Worm (Caenorhabditis elegans) whole organism, L2 larva: Measurements from ENCODE around the gene mip-2.
A peak's percentile ranks its signal among the peaks of the same experiment; 100 is the strongest.

Experiments used
- C34F6.9 ChIP-seq: fragments of 150-350 bp; optimal IDR thresholded peaks from 2 replicates; lab custom pipeline; 2014; ENCODE audit warnings: missing biosample characterization, missing genetic modification characterization
- F13H6.1 ChIP-seq: sonication (generic microtip); optimal IDR thresholded peaks from 2 replicates; lab custom pipeline; 2016; ENCODE audit warnings: missing genetic modification characterization, missing compliant biosample characterization
- Y55F3AM.14 ChIP-seq: fragments of 200-800 bp; sonication (Bioruptor generic); optimal IDR thresholded peaks from 2 replicates; lab custom pipeline; 2018; ENCODE audit warnings: mild to moderate bottlenecking, missing genetic modification characterization, missing compliant biosample characterization
- ZK546.5 ChIP-seq: sonication (generic microtip); optimal IDR thresholded peaks from 2 replicates; lab custom pipeline; 2017; ENCODE audit warnings: missing biosample characterization, missing genetic modification characterization
- alr-1 ChIP-seq: fragments of 150-350 bp; optimal IDR thresholded peaks from 2 replicates; lab custom pipeline; 2014; ENCODE audit warnings: missing biosample characterization, missing genetic modification characterization
- aly-2 ChIP-seq: fragments of 150-350 bp; optimal IDR thresholded peaks from 2 replicates; lab custom pipeline; 2014; ENCODE audit warnings: missing biosample characterization, missing genetic modification characterization
- ama-1 ChIP-seq: fragments of 150-350 bp; optimal IDR thresholded peaks from 2 replicates; lab custom pipeline; 2018; ENCODE audit warnings: inconsistent platforms
- ceh-82 ChIP-seq: fragments of 150-350 bp; optimal IDR thresholded peaks from 2 replicates; lab custom pipeline; 2014; ENCODE audit warnings: missing biosample characterization, missing genetic modification characterization
- crh-2 ChIP-seq: sonication (generic microtip); optimal IDR thresholded peaks from 2 replicates; lab custom pipeline; 2017; ENCODE audit warnings: missing biosample characterization, missing genetic modification characterization
- dmd-4 ChIP-seq: sonication (generic microtip); optimal IDR thresholded peaks from 2 replicates; lab custom pipeline; 2017; ENCODE audit warnings: missing biosample characterization, missing genetic modification characterization
- elt-1 ChIP-seq: fragments of 150-350 bp; optimal IDR thresholded peaks from 2 replicates; lab custom pipeline; 2014; ENCODE audit warnings: missing biosample characterization, missing genetic modification characterization
- elt-3 ChIP-seq: sonication (generic microtip); optimal IDR thresholded peaks from 2 replicates; lab custom pipeline; 2017; ENCODE audit warnings: missing biosample characterization, missing genetic modification characterization
- fos-1 ChIP-seq: fragments of 150-350 bp; optimal IDR thresholded peaks from 2 replicates; lab custom pipeline; 2014; ENCODE audit warnings: missing biosample characterization, missing genetic modification characterization
- gmeb-1 ChIP-seq: fragments of 150-350 bp; optimal IDR thresholded peaks from 2 replicates; lab custom pipeline; 2014; ENCODE audit warnings: missing biosample characterization, missing genetic modification characterization
- lin-11 ChIP-seq: fragments of 150-350 bp; sonication (generic microtip); optimal IDR thresholded peaks from 2 replicates; lab custom pipeline; 2014; ENCODE audit warnings: missing biosample characterization, missing genetic modification characterization, inconsistent platforms, mixed read lengths
- lin-13 ChIP-seq: fragments of 150-350 bp; optimal IDR thresholded peaks from 2 replicates; lab custom pipeline; 2014; ENCODE audit warnings: missing biosample characterization, missing genetic modification reagents, missing genetic modification characterization
- lin-39 ChIP-seq: fragments of 150-350 bp; optimal IDR thresholded peaks from 2 replicates; lab custom pipeline; 2014; ENCODE audit warnings: missing biosample characterization, missing genetic modification reagents, missing genetic modification characterization
- lsy-2 ChIP-seq, 2 experiments: fragments of 150-350 bp in 1 of 2; sonication (generic microtip) in 1 of 2; optimal IDR thresholded peaks; 2 replicates each; lab custom pipeline; 2014 to 2017; ENCODE audit warnings: missing biosample characterization in 2 of 2, missing genetic modification characterization in 2 of 2
- mab-5 ChIP-seq: fragments of 150-350 bp; optimal IDR thresholded peaks from 2 replicates; lab custom pipeline; 2014; ENCODE audit warnings: missing biosample characterization, missing genetic modification characterization
- mbf-1 ChIP-seq: sonication (generic microtip); optimal IDR thresholded peaks from 2 replicates; lab custom pipeline; 2017; ENCODE audit warnings: missing biosample characterization, missing genetic modification characterization
- nhr-10 ChIP-seq: sonication (generic microtip); optimal IDR thresholded peaks from 2 replicates; lab custom pipeline; 2017; ENCODE audit warnings: missing biosample characterization, missing genetic modification characterization
- nhr-11 ChIP-seq: fragments of 150-350 bp; optimal IDR thresholded peaks from 2 replicates; lab custom pipeline; 2014; ENCODE audit warnings: missing biosample characterization, missing genetic modification characterization
- nhr-12 ChIP-seq: fragments of 150-350 bp; optimal IDR thresholded peaks from 2 replicates; lab custom pipeline; 2014; ENCODE audit warnings: missing biosample characterization, missing genetic modification characterization
- nhr-129 ChIP-seq: fragments of 150-350 bp; optimal IDR thresholded peaks from 2 replicates; lab custom pipeline; 2014; ENCODE audit warnings: missing biosample characterization, missing genetic modification characterization
- nhr-21 ChIP-seq: fragments of 150-350 bp; optimal IDR thresholded peaks from 2 replicates; lab custom pipeline; 2014; ENCODE audit warnings: missing biosample characterization, missing genetic modification characterization
- nhr-237 ChIP-seq: fragments of 150-350 bp; optimal IDR thresholded peaks from 2 replicates; lab custom pipeline; 2014; ENCODE audit warnings: missing biosample characterization, missing genetic modification characterization
- nhr-25 ChIP-seq: fragments of 150-350 bp; sonication (generic microtip); optimal IDR thresholded peaks from 3 replicates; lab custom pipeline; 2014; ENCODE audit warnings: missing biosample characterization, missing genetic modification characterization
- nhr-77 ChIP-seq: fragments of 150-350 bp; optimal IDR thresholded peaks from 2 replicates; lab custom pipeline; 2014; ENCODE audit warnings: missing biosample characterization, missing genetic modification characterization
- peb-1 ChIP-seq: fragments of 150-350 bp; optimal IDR thresholded peaks from 2 replicates; lab custom pipeline; 2014; ENCODE audit warnings: missing biosample characterization, missing genetic modification characterization
- sem-4 ChIP-seq: fragments of 150-350 bp; optimal IDR thresholded peaks from 2 replicates; lab custom pipeline; 2014; ENCODE audit warnings: missing biosample characterization, missing genetic modification reagents, missing genetic modification characterization
- sma-3 ChIP-seq: sonication (generic microtip); optimal IDR thresholded peaks from 2 replicates; lab custom pipeline; 2016; ENCODE audit warnings: missing genetic modification reagents, missing genetic modification characterization, missing compliant biosample characterization
- sma-9 ChIP-seq, 2 experiments: fragments of 150-350 bp in 1 of 2; sonication (generic microtip) in 1 of 2; optimal IDR thresholded peaks; 2 replicates each; lab custom pipeline; 2014 to 2016; ENCODE audit warnings: missing genetic modification characterization in 2 of 2, mild to moderate bottlenecking in 1 of 2, missing biosample characterization in 1 of 2, missing compliant biosample characterization in 1 of 2, missing genetic modification reagents in 1 of 2, moderate library complexity in 1 of 2
- unc-39 ChIP-seq: fragments of 150-350 bp; optimal IDR thresholded peaks from 2 replicates; lab custom pipeline; 2014; ENCODE audit warnings: missing biosample characterization, missing genetic modification characterization
- unc-55 ChIP-seq: fragments of 150-350 bp; sonication (generic microtip); optimal IDR thresholded peaks from 3 replicates; lab custom pipeline; 2014; ENCODE audit warnings: missing biosample characterization, missing genetic modification reagents, missing genetic modification characterization
- unc-62 ChIP-seq: fragments of 150-350 bp; optimal IDR thresholded peaks from 2 replicates; lab custom pipeline; 2014; ENCODE audit warnings: missing biosample characterization, missing genetic modification reagents, missing genetic modification characterization
- zag-1 ChIP-seq: fragments of 150-350 bp; optimal IDR thresholded peaks from 2 replicates; lab custom pipeline; 2014; ENCODE audit warnings: missing biosample characterization, missing genetic modification characterization
- ztf-1 ChIP-seq: fragments of 200-800 bp; sonication (Bioruptor generic); conservative IDR thresholded peaks from 2 replicates; pipeline ENCODE4 v1.3.6; 2022; ENCODE audit warnings: missing genetic modification characterization, missing compliant biosample characterization
- ztf-11 ChIP-seq: sonication (generic microtip); optimal IDR thresholded peaks from 2 replicates; lab custom pipeline; 2017; ENCODE audit warnings: missing biosample characterization, missing genetic modification characterization
- ztf-4 ChIP-seq: fragments of 150-350 bp; optimal IDR thresholded peaks from 2 replicates; lab custom pipeline; 2014; ENCODE audit warnings: missing biosample characterization, missing genetic modification characterization

mip-2 gene

DNA sequence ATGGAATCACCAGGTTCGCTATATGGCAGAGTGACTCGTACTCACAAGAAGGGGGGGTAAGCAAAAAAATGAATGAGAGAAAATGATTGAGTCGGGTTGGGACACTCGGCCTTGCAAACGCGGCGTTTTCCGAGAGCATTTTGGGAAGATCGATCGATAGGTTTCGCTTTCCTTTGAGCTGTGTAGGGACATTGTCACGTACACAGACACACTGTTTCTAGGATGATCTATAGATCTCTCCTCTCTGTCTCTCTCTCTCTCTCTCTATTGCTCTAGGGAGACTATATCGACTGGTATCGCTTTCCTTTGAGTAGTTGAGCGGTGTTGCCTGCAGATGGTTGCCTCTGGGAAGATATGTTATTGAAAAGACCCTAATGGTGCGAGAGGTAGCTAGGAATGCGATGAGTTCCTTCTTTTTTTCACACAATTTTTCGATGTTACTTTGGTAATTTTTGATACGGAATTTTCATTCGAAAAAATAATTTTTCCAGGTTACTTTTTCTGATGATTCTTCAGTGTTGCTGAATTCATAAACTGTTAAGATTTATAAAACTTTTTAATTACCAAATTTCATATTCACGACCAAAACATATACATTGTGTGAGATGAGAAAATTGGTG, 21.9 kb downstream of the mip-2 start, which contains the start of gene H37A05.4:
H37A05.4 (minus strand) TSS at position 51 of the 620 bp plus-strand sequence.
- no peak for TF ChIP-seq fos-1
- TF ChIP-seq mbf-1 (tag; lab: Kevin White, UChicago), result no peak
- TF ChIP-seq ztf-4 (tag; lab: Kevin White, UChicago), result peak; percentile 75
- TF ChIP-seq ama-1, result peak; percentile 22
- TF ChIP-seq nhr-21 (tag; lab: Kevin White, UChicago), result no peak
- peak; percentile 10 for TF ChIP-seq Y55F3AM.14 (GFP tag; lab: Kevin White, UChicago)
- no peak for TF ChIP-seq lin-39 (tag; lab: Kevin White, UChicago)
- TF ChIP-seq nhr-25 (tag; lab: Kevin White, UChicago), result peak; percentile 53
- TF ChIP-seq nhr-11 (tag; lab: Kevin White, UChicago), result no peak
- TF ChIP-seq sem-4 (tag; lab: Kevin White, UChicago), result no peak
- TF ChIP-seq lin-13, result peak; percentile 8
- peak; percentile 44 for TF ChIP-seq sma-3 (GFP tag; lab: Kevin White, UChicago)
- TF ChIP-seq nhr-12 (tag; lab: Kevin White, UChicago), result no peak
- 0 out of 2 replicates have a peak, but pooled peaks have one; percentile 20 for TF ChIP-seq ztf-1 (GFP tag; lab: Robert Waterston, UW)
- no peak for TF ChIP-seq dmd-4 (tag; lab: Kevin White, UChicago)

DNA sequence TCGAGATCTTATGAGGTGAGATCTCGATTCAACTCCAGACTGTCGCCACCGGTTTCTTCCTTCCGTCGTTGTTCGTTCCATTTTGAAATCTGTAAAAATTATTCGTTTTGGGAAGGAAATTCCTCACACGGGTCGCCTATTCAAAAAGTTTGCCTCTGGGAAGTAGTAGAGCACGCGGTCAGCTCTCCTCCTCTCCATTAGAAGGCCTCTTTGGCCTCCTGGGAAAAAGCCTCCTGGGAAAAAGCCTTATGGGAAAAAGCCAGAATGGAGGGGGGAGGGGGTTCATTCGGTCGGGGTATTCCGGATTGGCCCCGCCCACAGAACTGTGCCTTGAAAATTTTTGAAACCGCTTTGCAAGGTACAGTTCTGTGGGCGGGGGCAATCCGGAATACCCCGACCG, 24.1 kb downstream of the mip-2 start:
- TF ChIP-seq elt-3 (tag; lab: Kevin White, UChicago), result no peak
- no peak for TF ChIP-seq elt-1 (tag; lab: Kevin White, UChicago)
- TF ChIP-seq F13H6.1 (tag; lab: Kevin White, UChicago), result no peak
- no peak for TF ChIP-seq peb-1 (tag; lab: Kevin White, UChicago)
- no peak for TF ChIP-seq nhr-10 (tag; lab: Kevin White, UChicago)
- no peak for TF ChIP-seq unc-39 (tag; lab: Kevin White, UChicago)
- TF ChIP-seq ztf-4 (tag; lab: Kevin White, UChicago), result no peak
- TF ChIP-seq zag-1 (tag; lab: Kevin White, UChicago), result no peak
- TF ChIP-seq ceh-82 (tag; lab: Kevin White, UChicago), result no peak
- no peak for TF ChIP-seq C34F6.9 (tag; lab: Kevin White, UChicago)
- TF ChIP-seq nhr-11 (tag; lab: Kevin White, UChicago), result no peak
- TF ChIP-seq alr-1, result no peak
- TF ChIP-seq gmeb-1 (tag; lab: Kevin White, UChicago), result no peak
- no peak for TF ChIP-seq sem-4 (tag; lab: Kevin White, UChicago)
- TF ChIP-seq unc-62 (GFP tag; lab: Kevin White, UChicago), result no peak

DNA sequence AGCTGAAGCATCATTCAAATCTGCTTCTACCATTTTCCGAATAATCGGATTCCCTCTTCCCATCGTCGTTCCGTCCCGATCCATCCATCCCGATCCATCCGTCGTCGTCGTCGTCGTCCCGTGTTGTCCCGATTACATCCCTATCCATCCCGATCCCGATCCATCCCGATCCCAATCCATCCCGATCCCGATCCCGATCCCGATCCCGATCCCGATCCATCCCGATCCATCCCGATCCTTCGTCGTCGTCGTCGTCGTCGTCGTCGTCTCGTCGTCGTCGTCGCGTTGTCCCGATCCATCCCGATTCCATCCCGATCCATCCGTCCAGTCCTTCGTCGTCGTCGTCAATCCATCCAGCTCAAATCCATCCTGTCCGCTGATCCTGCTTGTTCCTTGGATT, 24.6 kb downstream of the mip-2 start:
- TF ChIP-seq ZK546.5 (no peak), ztf-4 (tag; lab: Kevin White, UChicago) (no peak), ama-1 (no peak), nhr-25 (tag; lab: Kevin White, UChicago) (no peak), nhr-10 (tag; lab: Kevin White, UChicago) (no peak)
- TF ChIP-seq, all 48 proteins: peak for 0

DNA sequence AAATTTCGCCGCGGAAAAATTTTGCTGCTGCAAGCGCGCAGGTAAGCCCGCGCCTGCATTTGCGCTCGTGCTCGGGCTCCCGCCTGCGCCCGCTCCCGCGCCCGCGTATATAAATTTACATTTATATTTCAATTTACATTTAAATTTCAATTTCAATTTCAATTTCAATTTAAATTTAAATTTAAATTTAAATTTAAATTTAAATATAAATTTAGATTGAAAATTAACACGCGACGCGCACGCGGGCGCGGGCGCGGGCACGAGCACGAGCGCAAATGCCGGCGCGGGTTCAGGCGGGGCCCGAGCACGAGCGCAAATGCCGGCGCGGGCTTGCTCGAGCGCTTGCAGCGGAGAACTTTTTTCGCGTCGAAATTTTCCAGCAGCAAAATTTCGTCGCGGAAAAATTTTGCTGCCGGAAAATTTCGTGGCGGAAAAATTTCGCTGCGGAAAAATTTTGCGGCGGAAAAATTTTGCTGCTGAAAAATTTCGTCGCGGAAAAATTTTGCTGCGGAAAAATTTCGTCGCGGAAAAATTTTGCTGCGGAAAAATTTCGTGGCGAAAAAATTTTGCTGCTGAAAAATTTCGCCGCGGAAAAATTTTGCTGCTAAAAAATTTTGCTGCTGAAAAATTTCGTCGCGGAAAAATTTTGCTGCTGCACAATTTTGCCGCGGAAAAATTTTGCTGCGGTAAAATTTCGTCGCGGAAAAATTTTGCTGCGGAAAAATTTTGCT, 25.7 kb downstream of the mip-2 start:
- TF ChIP-seq crh-2 (tag; lab: Kevin White, UChicago), result no peak
- TF ChIP-seq lin-13, result no peak
- no peak for TF ChIP-seq mab-5 (tag; lab: Kevin White, UChicago)
- no peak for TF ChIP-seq sem-4 (tag; lab: Kevin White, UChicago)
- TF ChIP-seq nhr-129 (tag; lab: Kevin White, UChicago), result no peak
- no peak for TF ChIP-seq lin-11
- no peak for TF ChIP-seq ama-1
- TF ChIP-seq ZK546.5, result no peak
- no peak for TF ChIP-seq mbf-1 (tag; lab: Kevin White, UChicago)
- no peak for TF ChIP-seq nhr-12 (tag; lab: Kevin White, UChicago)
- no peak for TF ChIP-seq zag-1 (tag; lab: Kevin White, UChicago)
- no peak for TF ChIP-seq unc-39 (tag; lab: Kevin White, UChicago)
- TF ChIP-seq unc-55 (GFP tag; lab: Kevin White, UChicago), result no peak

DNA sequence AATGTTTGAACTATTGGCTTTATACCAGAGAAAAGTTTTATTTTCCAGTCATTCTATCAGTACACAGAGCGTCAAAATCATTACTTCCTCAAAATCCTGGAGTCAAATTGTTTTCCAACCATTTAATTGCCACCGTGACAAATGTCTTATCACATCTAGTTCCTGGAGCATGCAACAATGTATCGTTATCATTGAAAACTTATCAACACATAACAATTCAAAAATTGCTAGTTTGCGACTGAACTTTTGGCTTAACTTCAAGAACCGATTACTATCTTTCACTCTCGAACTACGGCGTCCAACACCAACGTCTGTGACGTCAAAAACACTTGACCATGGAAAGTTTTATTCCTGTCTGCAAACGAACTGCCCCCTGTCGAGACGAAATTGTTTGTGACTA, 33.7 kb downstream of the mip-2 start:
- no peak for TF ChIP-seq ztf-11 (tag; lab: Kevin White, UChicago)
- TF ChIP-seq ceh-82 (tag; lab: Kevin White, UChicago), result no peak
- TF ChIP-seq nhr-21 (tag; lab: Kevin White, UChicago), result no peak
- TF ChIP-seq lin-39 (tag; lab: Kevin White, UChicago), result no peak
- TF ChIP-seq nhr-77 (tag; lab: Kevin White, UChicago), result no peak
- TF ChIP-seq nhr-129 (tag; lab: Kevin White, UChicago), result no peak
- TF ChIP-seq mab-5 (tag; lab: Kevin White, UChicago), result no peak
- TF ChIP-seq nhr-11 (tag; lab: Kevin White, UChicago), result no peak
- TF ChIP-seq ztf-1 (GFP tag; lab: Robert Waterston, UW), result no peak
- no peak for TF ChIP-seq lin-11
- TF ChIP-seq elt-3 (tag; lab: Kevin White, UChicago), result no peak
- no peak for TF ChIP-seq lsy-2 (tag; optimal IDR thresholded peaks at IDR 0.05; lab: Kevin White, UChicago)
- TF ChIP-seq nhr-10 (tag; lab: Kevin White, UChicago), result no peak
- no peak for TF ChIP-seq Y55F3AM.14 (GFP tag; lab: Kevin White, UChicago)
- peak; percentile 79 for TF ChIP-seq fos-1
- TF ChIP-seq mbf-1 (tag; lab: Kevin White, UChicago), result no peak
- no peak for TF ChIP-seq dmd-4 (tag; lab: Kevin White, UChicago)
- peak; percentile 53 for TF ChIP-seq sma-9 (GFP tag; optimal IDR thresholded peaks at IDR 0.05; lab: Kevin White, UChicago)
- TF ChIP-seq sma-9 (tag; optimal IDR thresholded peaks at IDR 0.05; lab: Kevin White, UChicago), result no peak
- TF ChIP-seq elt-1 (tag; lab: Kevin White, UChicago), result no peak
- no peak for TF ChIP-seq nhr-12 (tag; lab: Kevin White, UChicago)
- peak; percentile 37 for TF ChIP-seq crh-2 (tag; lab: Kevin White, UChicago)
- no peak for TF ChIP-seq nhr-237 (tag; lab: Kevin White, UChicago)
- TF ChIP-seq ZK546.5, result no peak
- TF ChIP-seq aly-2 (tag; lab: Kevin White, UChicago), result no peak
